Worm (Caenorhabditis elegans) whole organism, mixed stage, embryonic: Measurements from ENCODE around the gene F21C10.10.

Experiments
- flh-1 ChIP-seq: fragments of 200-800 bp; sonication (Bioruptor generic); optimal IDR thresholded peaks from 2 replicates; lab custom pipeline; 2018; ENCODE audit warnings: mild to moderate bottlenecking, missing genetic modification characterization, moderate library complexity, missing compliant biosample characterization
- nhr-76 ChIP-seq: sonication (generic microtip); optimal IDR thresholded peaks from 2 replicates; lab custom pipeline; 2017; ENCODE audit warnings: missing biosample characterization, missing genetic modification characterization
- snpc-4 ChIP-seq: fragments of 150-350 bp; optimal IDR thresholded peaks from 2 replicates; lab custom pipeline; 2014; ENCODE audit warnings: missing biosample characterization, missing genetic modification characterization

ce11 chrV:9059468-9059867, 36.6 kb upstream of the F21C10.10 start, which contains the start of the genes C25E10.16 and C25E10.13:
- TF ChIP-seq nhr-76 (tag; lab: Kevin White, UChicago) (no peak), flh-1 (no peak), snpc-4 (tag; lab: Kevin White, UChicago) (no peak)
